Worm (Caenorhabditis elegans): ENCODE measurements around the gene unc-104.

The unc-104 gene

DNA sequence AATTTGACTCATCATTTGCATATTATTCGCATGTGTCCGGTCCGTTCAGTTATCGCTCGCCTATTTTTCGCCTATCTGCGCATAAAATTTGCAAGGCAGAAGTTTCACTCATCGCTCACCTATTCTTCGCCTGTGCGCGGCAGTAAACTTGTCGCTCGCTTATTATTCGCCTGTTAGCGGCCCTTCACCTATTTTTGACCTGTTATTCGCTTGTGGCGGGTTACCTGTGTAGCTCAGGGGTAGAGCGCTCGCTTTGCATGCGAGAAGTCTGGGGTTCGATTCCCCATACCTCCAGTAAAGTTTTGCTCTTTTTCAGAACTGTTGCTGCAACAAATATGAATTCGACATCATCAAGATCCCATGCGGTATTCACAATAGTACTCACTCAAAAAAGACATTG, 6.6 kb downstream of the unc-104 start (continued):
- TF ChIP-seq nfyb-1 (GFP tag; IDR thresholded peaks at IDR 0.05) (peak; percentile 78), attf-5 (GFP tag; optimal IDR thresholded peaks at IDR 0.05) (peak; percentile 66), ztf-28 (GFP tag; IDR thresholded peaks at IDR 0.05) (peak; percentile 85), sdz-38 (tag; optimal IDR thresholded peaks at IDR 0.05) (peak; percentile 2), attf-3 (GFP tag; conservative IDR thresholded peaks at IDR 0.05) (peak; percentile 72), F10E7.11 (tag; optimal IDR thresholded peaks at IDR 0.05) (peak; percentile 34), madf-8 (GFP tag; conservative IDR thresholded peaks at IDR 0.05) (peak; percentile 48), aptf-2 (GFP tag; conservative IDR thresholded peaks at IDR 0.05) (peak; percentile 60; the same call in 1 of the 2 replicates), mes-4 (tag; optimal IDR thresholded peaks at IDR 0.05) (peak; percentile 0), D2030.7 (GFP tag; IDR thresholded peaks at IDR 0.05) (peak; percentile 85), ceh-40 (GFP tag; IDR thresholded peaks at IDR 0.05) (peak; percentile 74; the same call in 1 of the 2 replicates), snpc-4 (GFP tag; optimal IDR thresholded peaks at IDR 0.05) (peak; percentile 6), snpc-4 (tag; optimal IDR thresholded peaks at IDR 0.05) (peak in 2 of 4 experiments; percentile 28 to 56), ztf-18 (tag; optimal IDR thresholded peaks at IDR 0.05) (peak; percentile 73), F57A8.1 (GFP tag; optimal IDR thresholded peaks at IDR 0.05) (peak; percentile 75), bed-2 (GFP tag; IDR thresholded peaks at IDR 0.05) (0 out of 2 replicates have a peak, but pooled peaks have one; percentile 39), cebp-2 (GFP tag; IDR thresholded peaks at IDR 0.05) (peak; percentile 96), xnd-1 (tag; optimal IDR thresholded peaks at IDR 0.05) (peak; percentile 9), athp-1 (tag; optimal IDR thresholded peaks at IDR 0.05) (peak; percentile 63), Y53G8AR.9 (GFP tag; conservative IDR thresholded peaks at IDR 0.05) (0 out of 2 replicates have a peak, but pooled peaks have one; percentile 30), F33H1.4 (GFP tag; IDR thresholded peaks at IDR 0.05) (peak; percentile 52), lin-26 (GFP tag; IDR thresholded peaks at IDR 0.05) (peak; percentile 98), aptf-3 (GFP tag; IDR thresholded peaks at IDR 0.05) (peak; percentile 97), hsf-1 (GFP tag; IDR thresholded peaks at IDR 0.05) (peak; percentile 66), ekl-4 (GFP tag; IDR thresholded peaks at IDR 0.05) (peak; percentile 68; the same call in 1 of the 2 replicates), rec-8 (tag; optimal IDR thresholded peaks at IDR 0.05) (peak in 1 of 2 experiments; percentile 68), let-526 (GFP tag; IDR thresholded peaks at IDR 0.05) (peak; percentile 86), die-1 (tag; optimal IDR thresholded peaks at IDR 0.05) (peak; percentile 91), pbrm-1 (GFP tag; IDR thresholded peaks at IDR 0.05) (peak; percentile 73), F39B2.1 (GFP tag; IDR thresholded peaks at IDR 0.05) (0 out of 2 replicates have a peak, but pooled peaks have one; percentile 69), mcd-1 (GFP tag; IDR thresholded peaks at IDR 0.05) (peak; percentile 64; the same call in 1 of the 2 replicates), ceh-91 (GFP tag; IDR thresholded peaks at IDR 0.05) (0 out of 2 replicates have a peak, but pooled peaks have one; percentile 18)

DNA sequence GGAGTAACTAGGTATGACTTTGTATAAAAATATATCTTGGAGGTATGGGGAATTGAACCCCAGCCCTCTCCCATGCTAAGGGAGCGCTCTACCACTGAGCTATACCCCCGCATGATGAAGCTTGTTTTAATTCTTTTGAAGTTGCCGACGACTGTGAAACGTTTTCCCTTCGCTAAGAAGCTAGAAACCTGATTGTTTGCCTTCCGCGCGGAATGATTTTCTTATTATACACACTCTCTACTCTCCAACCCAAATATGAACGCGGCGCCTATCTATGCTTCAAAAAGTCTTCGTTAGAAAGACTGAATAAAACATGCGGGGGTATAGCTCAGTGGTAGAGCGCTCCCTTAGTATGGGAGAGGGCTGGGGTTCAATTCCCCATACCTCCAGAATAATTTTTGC, 8.2 kb downstream of the unc-104 start:
- TF ChIP-seq madf-6 (GFP tag; IDR thresholded peaks at IDR 0.05) (peak; percentile 57), F23B12.7 (tag; optimal IDR thresholded peaks at IDR 0.05; ENCODE audit: insufficient read depth) (peak; percentile 16), rpc-1 (optimal IDR thresholded peaks at IDR 0.05) (peak; percentile 79), rpc-1 (tag; optimal IDR thresholded peaks at IDR 0.05) (peak; percentile 80), dpff-1 (tag; optimal IDR thresholded peaks at IDR 0.05) (no peak), egrh-3 (GFP tag; IDR thresholded peaks at IDR 0.05) (peak; percentile 49; the same call in 1 of the 2 replicates), lsl-1 (GFP tag; optimal IDR thresholded peaks at IDR 0.05) (peak; percentile 27), hrde-1 (tag; optimal IDR thresholded peaks at IDR 0.05; ENCODE audit: borderline replicate concordance) (peak; percentile 34), nfyb-1 (GFP tag; IDR thresholded peaks at IDR 0.05) (0 out of 2 replicates have a peak, but pooled peaks have one; percentile 41), F33H1.4 (GFP tag; IDR thresholded peaks at IDR 0.05) (0 out of 2 replicates have a peak, but pooled peaks have one; percentile 6), K11D2.4 (GFP tag; IDR thresholded peaks at IDR 0.05) (peak; percentile 48; the same call in 1 of the 2 replicates), D2030.7 (GFP tag; IDR thresholded peaks at IDR 0.05) (peak; percentile 52; the same call in 1 of the 2 replicates), mxl-1 (tag; optimal IDR thresholded peaks at IDR 0.05) (peak; percentile 59), mes-4 (tag; optimal IDR thresholded peaks at IDR 0.05) (peak; percentile 62), die-1 (tag; optimal IDR thresholded peaks at IDR 0.05) (peak; percentile 68), Y56A3A.18 (GFP tag; IDR thresholded peaks at IDR 0.05) (no peak), ztf-6 (GFP tag; IDR thresholded peaks at IDR 0.05) (0 out of 2 replicates have a peak, but pooled peaks have one; percentile 4), madf-8 (GFP tag; conservative IDR thresholded peaks at IDR 0.05) (0 out of 2 replicates have a peak, but pooled peaks have one; percentile 9), lin-54 (GFP tag; optimal IDR thresholded peaks at IDR 0.05) (no peak), snpc-1.3 (tag; optimal IDR thresholded peaks at IDR 0.05; ENCODE audit: insufficient read depth) (peak; percentile 34), cebp-2 (GFP tag; IDR thresholded peaks at IDR 0.05) (0 out of 2 replicates have a peak, but pooled peaks have one; percentile 19), zim-3 (tag; optimal IDR thresholded peaks at IDR 0.05) (no peak)
